Worm (Caenorhabditis elegans) whole organism, early embryonic: ENCODE results near the gene ama-1.

Experiments
- ama-1 ChIP-seq: fragments of 150-350 bp; optimal IDR thresholded peaks from 2 replicates; lab custom pipeline; 2014
- ceh-13 ChIP-seq: fragments of 200-800 bp; sonication (Bioruptor generic); optimal IDR thresholded peaks from 2 replicates; lab custom pipeline; 2018; ENCODE audit warnings: mild to moderate bottlenecking, missing genetic modification characterization, missing compliant biosample characterization
- hmg-4 ChIP-seq: fragments of 200-800 bp; sonication (Bioruptor generic); optimal IDR thresholded peaks from 2 replicates; lab custom pipeline; 2018; ENCODE audit warnings: mild to moderate bottlenecking, missing genetic modification characterization, missing compliant biosample characterization
- scrt-1 ChIP-seq: fragments of 200-800 bp; sonication (Bioruptor generic); IDR thresholded peaks from 2 replicates; pipeline ENCODE4 v1.3.6; 2022; ENCODE audit warnings: missing genetic modification characterization, missing compliant biosample characterization
- tbx-11 ChIP-seq: fragments of 200-800 bp; sonication (Bioruptor generic); IDR thresholded peaks from 2 replicates; pipeline ENCODE4 v1.3.6; 2022; ENCODE audit warnings: missing genetic modification characterization, missing compliant biosample characterization

DNA sequence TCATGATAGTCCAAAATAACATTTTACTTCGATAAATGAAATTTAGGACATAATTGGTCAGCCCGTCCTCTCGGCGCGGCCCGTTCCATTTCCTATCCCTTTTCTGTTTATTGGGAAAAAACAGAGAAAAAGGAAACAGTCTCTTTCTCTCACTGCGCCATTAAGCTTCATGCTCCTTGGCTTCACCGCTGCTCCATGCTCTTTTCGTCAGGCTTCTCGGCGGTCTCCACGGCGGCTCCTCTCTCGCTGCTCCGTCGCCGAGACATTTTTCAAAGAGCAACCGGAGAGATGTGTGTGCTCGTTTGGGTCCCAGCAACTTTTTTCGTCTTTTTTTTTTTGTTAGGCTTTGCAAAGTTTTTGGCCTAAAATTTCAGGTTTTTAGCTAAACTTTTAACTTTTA, 37.0 kb upstream of the ama-1 start:
- TF ChIP-seq scrt-1 (GFP tag; lab: Robert Waterston, UW) (no peak), ceh-13 (GFP tag; lab: Kevin White, UChicago) (no peak), ama-1 (lab: Kevin White, UChicago) (no peak), tbx-11 (GFP tag; lab: Robert Waterston, UW) (no peak), hmg-4 (no peak)
